Worm (Caenorhabditis elegans) whole organism, young adult: ENCODE measurements around the gene Y25C1A.6.

Experiments
- B0019.2 ChIP-seq: fragments of 200-800 bp; sonication (Bioruptor generic); conservative IDR thresholded peaks from 2 replicates; pipeline ENCODE4 v1.3.6; 2022; ENCODE audit warnings: missing genetic modification reagents, missing genetic modification characterization, missing compliant biosample characterization
- B0035.1 ChIP-seq: sonication (generic microtip); optimal IDR thresholded peaks from 2 replicates; lab custom pipeline; 2016; ENCODE audit warnings: missing genetic modification characterization, mild to moderate bottlenecking, missing compliant biosample characterization, missing genotype, missing genetic modification reagents
- D2030.7 ChIP-seq: fragments of 200-800 bp; sonication (Bioruptor generic); IDR thresholded peaks from 2 replicates; pipeline ENCODE4 v1.3.6; 2022; ENCODE audit warnings: missing genetic modification reagents, missing genetic modification characterization, missing compliant biosample characterization
- F22D6.2 ChIP-seq: sonication (generic microtip); optimal IDR thresholded peaks from 2 replicates; lab custom pipeline; 2016; ENCODE audit warnings: mild to moderate bottlenecking, missing genetic modification characterization, missing compliant biosample characterization
- F49E8.2 ChIP-seq: sonication (generic microtip); optimal IDR thresholded peaks from 3 replicates; lab custom pipeline; 2017; ENCODE audit warnings: missing genetic modification characterization, mild to moderate bottlenecking, missing compliant biosample characterization, antibody characterized with exemption, moderate library complexity; ENCODE audit not compliant: insufficient read depth
- F57A8.1 ChIP-seq: fragments of 200-800 bp; sonication (Bioruptor generic); optimal IDR thresholded peaks from 2 replicates; lab custom pipeline; 2018; ENCODE audit warnings: mild to moderate bottlenecking, missing genetic modification characterization, moderate library complexity, missing compliant biosample characterization
- K12H6.12 ChIP-seq: fragments of 200-800 bp; sonication (Bioruptor generic); optimal IDR thresholded peaks from 2 replicates; lab custom pipeline; 2018; ENCODE audit warnings: mild to moderate bottlenecking, missing genetic modification characterization, missing compliant biosample characterization
- T07F8.4 ChIP-seq: sonication (generic microtip); optimal IDR thresholded peaks from 2 replicates; lab custom pipeline; 2016; ENCODE audit warnings: mild to moderate bottlenecking, missing genetic modification characterization, moderate library complexity, missing compliant biosample characterization
- Y56A3A.18 ChIP-seq: fragments of 200-800 bp; sonication (Bioruptor generic); IDR thresholded peaks from 2 replicates; pipeline ENCODE4 v1.3.6; 2022; ENCODE audit warnings: missing genetic modification reagents, missing genetic modification characterization, missing compliant biosample characterization
- Y79H2A.3 ChIP-seq: fragments of 200-800 bp; sonication (Bioruptor generic); conservative IDR thresholded peaks from 2 replicates; pipeline ENCODE4 v1.3.6; 2022; ENCODE audit warnings: missing genetic modification reagents, missing genetic modification characterization, missing compliant biosample characterization
- Y95B8A.8 ChIP-seq: fragments of 200-800 bp; sonication (Bioruptor generic); IDR thresholded peaks from 2 replicates; pipeline ENCODE4 v1.3.6; 2022; ENCODE audit warnings: missing genetic modification reagents, missing genetic modification characterization, missing compliant biosample characterization
- ZK185.1 ChIP-seq: sonication (generic microtip); optimal IDR thresholded peaks from 2 replicates; lab custom pipeline; 2016; ENCODE audit warnings: mild to moderate bottlenecking, missing genetic modification characterization, missing compliant biosample characterization; ENCODE audit not compliant: poor library complexity, severe bottlenecking
- aptf-2 ChIP-seq: fragments of 200-800 bp; sonication (Bioruptor generic); conservative IDR thresholded peaks from 2 replicates; pipeline ENCODE4 v1.3.6; 2022; ENCODE audit warnings: missing genetic modification reagents, missing genetic modification characterization, missing compliant biosample characterization
- aptf-3 ChIP-seq: fragments of 200-800 bp; sonication (Bioruptor generic); IDR thresholded peaks from 2 replicates; pipeline ENCODE4 v1.3.6; 2022; ENCODE audit warnings: missing genetic modification characterization, missing compliant biosample characterization
- attf-3 ChIP-seq: fragments of 200-800 bp; sonication (Bioruptor generic); conservative IDR thresholded peaks from 2 replicates; pipeline ENCODE4 v1.3.6; 2022; ENCODE audit warnings: missing genetic modification reagents, missing genetic modification characterization, missing compliant biosample characterization
- ccch-3 ChIP-seq: fragments of 200-800 bp; sonication (Bioruptor generic); optimal IDR thresholded peaks from 2 replicates; lab custom pipeline; 2018; ENCODE audit warnings: mild to moderate bottlenecking, missing genetic modification characterization, missing compliant biosample characterization
- cebp-1 ChIP-seq, 2 experiments: fragments of 200-800 bp in 1 of 2; sonication (Bioruptor generic) in 1 of 2; sonication (generic microtip) in 1 of 2; IDR thresholded peaks in 1 of 2; optimal IDR thresholded peaks in 1 of 2; 2 replicates each; pipeline versions ENCODE4 v1.3.6 to Lab custom; 2017 to 2022; ENCODE audit warnings: missing compliant biosample characterization in 2 of 2, missing genetic modification characterization in 2 of 2, mild to moderate bottlenecking in 1 of 2, missing genetic modification reagents in 1 of 2, moderate library complexity in 1 of 2
- ceh-79 ChIP-seq: sonication (generic microtip); optimal IDR thresholded peaks from 2 replicates; lab custom pipeline; 2017; ENCODE audit warnings: mild to moderate bottlenecking, missing genetic modification characterization, missing compliant biosample characterization
- chd-7 ChIP-seq: sonication (generic microtip); optimal IDR thresholded peaks from 2 replicates; lab custom pipeline; 2016; ENCODE audit warnings: mild to moderate bottlenecking, missing genetic modification characterization, moderate library complexity, missing compliant biosample characterization
- dpff-1 ChIP-seq: sonication (generic microtip); optimal IDR thresholded peaks from 2 replicates; lab custom pipeline; 2017; ENCODE audit warnings: mild to moderate bottlenecking, missing genetic modification characterization, missing compliant biosample characterization
- egl-18 ChIP-seq: fragments of 200-800 bp; sonication (Bioruptor generic); IDR thresholded peaks from 2 replicates; pipeline ENCODE4 v1.3.6; 2022; ENCODE audit warnings: missing genetic modification reagents, missing genetic modification characterization, missing compliant biosample characterization
- him-1 ChIP-seq: sonication (generic microtip); optimal IDR thresholded peaks from 2 replicates; lab custom pipeline; 2016; ENCODE audit warnings: missing genotype, missing genetic modification reagents, missing genetic modification characterization, missing compliant biosample characterization
- hlh-12 ChIP-seq: sonication (generic microtip); optimal IDR thresholded peaks from 2 replicates; lab custom pipeline; 2016; ENCODE audit warnings: missing genetic modification characterization, missing compliant biosample characterization
- hlh-26 ChIP-seq: fragments of 200-800 bp; sonication (Bioruptor generic); conservative IDR thresholded peaks from 2 replicates; pipeline ENCODE4 v1.3.6; 2022; ENCODE audit warnings: missing genetic modification reagents, missing genetic modification characterization, missing compliant biosample characterization
- lin-35 ChIP-seq, 3 experiments: fragments of 150-350 bp in 2 of 3; sonication (generic microtip) in 1 of 3; optimal IDR thresholded peaks; 2 replicates each; lab custom pipeline; 2014 to 2018; ENCODE audit warnings: missing biosample characterization in 3 of 3, missing genetic modification characterization in 3 of 3, missing genetic modification reagents in 3 of 3
- lin-54 ChIP-seq: fragments of 200-800 bp; sonication (Bioruptor generic); optimal IDR thresholded peaks from 2 replicates; lab custom pipeline; 2018; ENCODE audit warnings: mild to moderate bottlenecking, missing genetic modification characterization, missing compliant biosample characterization
- lsy-27 ChIP-seq: sonication (generic microtip); optimal IDR thresholded peaks from 2 replicates; lab custom pipeline; 2017; ENCODE audit warnings: missing genetic modification characterization, mild to moderate bottlenecking, missing compliant biosample characterization, antibody characterized with exemption, missing genotype, borderline replicate concordance; ENCODE audit not compliant: insufficient read depth
- madf-10 ChIP-seq: sonication (generic microtip); optimal IDR thresholded peaks from 2 replicates; lab custom pipeline; 2016; ENCODE audit warnings: mild to moderate bottlenecking, missing genetic modification characterization, missing compliant biosample characterization
- madf-3 ChIP-seq: fragments of 200-800 bp; sonication (Bioruptor generic); IDR thresholded peaks from 2 replicates; pipeline ENCODE4 v1.3.6; 2022; ENCODE audit warnings: missing genetic modification reagents, missing genetic modification characterization, missing compliant biosample characterization
- madf-8 ChIP-seq: fragments of 200-800 bp; sonication (Bioruptor generic); conservative IDR thresholded peaks from 2 replicates; pipeline ENCODE4 v1.3.6; 2022; ENCODE audit warnings: missing genetic modification reagents, missing genetic modification characterization, missing compliant biosample characterization
- nfyb-1 ChIP-seq: fragments of 200-800 bp; sonication (Bioruptor generic); IDR thresholded peaks from 2 replicates; pipeline ENCODE4 v1.3.6; 2022; ENCODE audit warnings: missing genetic modification reagents, missing genetic modification characterization, missing compliant biosample characterization
- rcor-1 ChIP-seq: fragments of 200-800 bp; sonication (Bioruptor generic); IDR thresholded peaks from 2 replicates; pipeline ENCODE4 v1.3.6; 2022; ENCODE audit warnings: missing genetic modification reagents, missing genetic modification characterization, missing compliant biosample characterization
- rec-8 ChIP-seq, 2 experiments: sonication (generic microtip); optimal IDR thresholded peaks; 2 replicates each; lab custom pipeline; 2016; ENCODE audit warnings: mild to moderate bottlenecking in 2 of 2, missing genetic modification characterization in 2 of 2, missing genetic modification reagents in 2 of 2, missing genotype in 2 of 2, missing biosample characterization in 1 of 2, missing compliant biosample characterization in 1 of 2, moderate library complexity in 1 of 2
- sea-2 ChIP-seq: fragments of 200-800 bp; sonication (Bioruptor generic); IDR thresholded peaks from 2 replicates; pipeline ENCODE4 v1.3.6; 2022; ENCODE audit warnings: missing genetic modification characterization, missing compliant biosample characterization
- snpc-3.4 ChIP-seq: sonication (generic microtip); optimal IDR thresholded peaks from 2 replicates; lab custom pipeline; 2017; ENCODE audit warnings: missing genetic modification characterization, mild to moderate bottlenecking, missing compliant biosample characterization, antibody characterized with exemption, moderate library complexity, missing genotype, missing genetic modification reagents
- sptf-2 ChIP-seq: fragments of 200-800 bp; sonication (Bioruptor generic); optimal IDR thresholded peaks from 2 replicates; lab custom pipeline; 2018; ENCODE audit warnings: mild to moderate bottlenecking, missing genetic modification characterization, missing compliant biosample characterization
- zfh-2 ChIP-seq: fragments of 200-800 bp; sonication (Bioruptor generic); conservative IDR thresholded peaks from 2 replicates; pipeline ENCODE4 v1.3.6; 2022; ENCODE audit warnings: missing genetic modification reagents, missing genetic modification characterization, missing compliant biosample characterization
- zim-3 ChIP-seq: sonication (generic microtip); optimal IDR thresholded peaks from 2 replicates; lab custom pipeline; 2017; ENCODE audit warnings: mild to moderate bottlenecking, missing genetic modification characterization, moderate library complexity, missing compliant biosample characterization
- ztf-28 ChIP-seq: fragments of 200-800 bp; sonication (Bioruptor generic); IDR thresholded peaks from 2 replicates; pipeline ENCODE4 v1.3.6; 2022; ENCODE audit warnings: missing genetic modification reagents, missing genetic modification characterization, missing compliant biosample characterization
- ztf-6 ChIP-seq: fragments of 200-800 bp; sonication (Bioruptor generic); IDR thresholded peaks from 2 replicates; pipeline ENCODE4 v1.3.6; 2022; ENCODE audit warnings: missing genetic modification reagents, missing genetic modification characterization, missing compliant biosample characterization

Gene Y25C1A.6

DNA sequence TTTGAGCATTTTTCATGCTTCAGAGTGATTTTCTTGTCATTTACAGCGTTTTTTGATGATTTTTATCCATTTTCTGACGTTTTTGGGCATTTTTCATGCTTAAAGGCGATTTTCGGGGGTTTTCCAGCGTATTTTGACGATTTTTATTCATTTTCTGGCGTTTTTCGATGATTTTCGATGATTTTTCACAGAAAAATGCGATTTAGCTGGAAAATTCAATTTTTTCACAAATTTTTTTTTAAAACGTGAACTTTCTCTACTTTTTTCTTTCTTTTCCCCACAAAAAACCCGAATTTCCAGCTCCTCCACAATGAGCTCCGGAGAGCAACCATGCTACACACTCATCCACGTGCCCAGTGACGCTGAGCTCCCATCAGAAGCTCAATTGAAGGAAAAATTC, 17.6 kb downstream of the Y25C1A.6 start, which contains the start of gene copb-1:
copb-1 (plus strand) TSS at position 301 of the 400 bp plus-strand sequence.
- TF ChIP-seq B0019.2 (GFP tag; lab: Robert Waterston, UW) (no peak), Y79H2A.3 (no peak), cebp-1 (GFP tag; IDR thresholded peaks at IDR 0.05; lab: Robert Waterston, UW) (no peak), cebp-1 (tag; optimal IDR thresholded peaks at IDR 0.05; lab: Kevin White, UChicago) (no peak), F22D6.2 (tag; lab: Kevin White, UChicago) (no peak), nfyb-1 (GFP tag; lab: Robert Waterston, UW) (no peak), madf-3 (GFP tag; lab: Robert Waterston, UW) (no peak), chd-7 (no peak), sea-2 (GFP tag; lab: Robert Waterston, UW) (no peak), B0035.1 (tag; lab: Kevin White, UChicago) (no peak), lsy-27 (no peak), ztf-28 (GFP tag; lab: Robert Waterston, UW) (no peak), ztf-6 (no peak), Y95B8A.8 (GFP tag; lab: Robert Waterston, UW) (no peak), F57A8.1 (GFP tag; lab: Kevin White, UChicago) (no peak), D2030.7 (GFP tag; lab: Robert Waterston, UW) (no peak)

DNA sequence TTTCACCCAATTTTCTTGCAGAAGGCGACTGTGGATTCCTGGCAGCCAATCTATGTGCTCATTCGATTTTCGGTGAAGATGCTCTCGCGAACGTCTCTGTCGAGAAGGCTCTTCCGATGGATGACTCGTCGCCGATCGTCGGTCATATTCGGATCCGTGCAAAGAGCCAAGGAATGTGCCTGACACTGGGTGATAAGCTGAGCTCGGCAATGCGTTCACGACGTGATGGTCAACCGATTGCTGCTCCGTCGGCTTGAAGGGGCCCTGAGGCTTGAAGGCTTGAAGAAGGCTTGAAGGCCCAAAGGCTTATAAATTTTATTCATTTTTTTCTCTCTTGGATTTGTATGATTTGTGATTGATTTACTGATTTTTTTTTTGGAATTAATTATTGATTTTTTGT, 26.3 kb downstream of the Y25C1A.6 start:
- TF ChIP-seq zfh-2 (GFP tag; lab: Robert Waterston, UW) (peak; percentile 67), F57A8.1 (GFP tag; lab: Kevin White, UChicago) (no peak), attf-3 (GFP tag; lab: Robert Waterston, UW) (no peak), K12H6.12 (tag; lab: Kevin White, UChicago) (no peak), lin-54 (GFP tag; lab: Kevin White, UChicago) (no peak)

DNA sequence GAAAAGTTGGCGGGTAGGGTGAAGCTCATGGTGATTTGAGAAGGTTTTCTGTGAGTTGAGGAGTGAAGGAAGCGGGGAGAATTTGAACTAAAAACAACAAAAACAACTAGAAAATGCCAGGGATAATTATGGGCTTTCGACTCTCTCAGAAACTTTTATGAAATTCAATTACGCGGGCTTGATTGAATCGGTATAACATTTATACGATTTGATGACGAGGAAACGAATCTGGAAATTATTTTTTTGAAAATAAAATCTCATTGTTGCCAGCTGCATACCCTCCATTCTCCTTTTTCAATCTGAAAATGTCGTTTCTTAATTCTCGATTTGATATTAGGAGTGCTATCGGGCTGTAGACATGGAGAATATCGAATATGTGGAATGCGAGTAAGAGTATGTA, 30.4 kb downstream of the Y25C1A.6 start, which contains the start of gene srg-21:
srg-21 (minus strand) TSS at position 101 of the 400 bp plus-strand sequence.
- TF ChIP-seq egl-18 (GFP tag; lab: Robert Waterston, UW) = no peak
- TF ChIP-seq aptf-3 (GFP tag; lab: Robert Waterston, UW) = no peak
- TF ChIP-seq rec-8 (tag; optimal IDR thresholded peaks at IDR 0.05; lab: Kevin White, UChicago) = no peak
- no peak for TF ChIP-seq ZK185.1 (tag; lab: Kevin White, UChicago)
- no peak for TF ChIP-seq lin-35 (GFP tag; optimal IDR thresholded peaks at IDR 0.05; lab: Kevin White, UChicago)
- TF ChIP-seq aptf-2 (GFP tag; lab: Robert Waterston, UW) = no peak
- no peak for TF ChIP-seq chd-7
- TF ChIP-seq him-1 (tag; lab: Kevin White, UChicago) = no peak
- no peak for TF ChIP-seq Y56A3A.18 (GFP tag; lab: Robert Waterston, UW)
- TF ChIP-seq hlh-12 (tag; lab: Kevin White, UChicago) = no peak
- no peak for TF ChIP-seq sptf-2 (GFP tag; lab: Kevin White, UChicago)
- no peak for TF ChIP-seq rcor-1

DNA sequence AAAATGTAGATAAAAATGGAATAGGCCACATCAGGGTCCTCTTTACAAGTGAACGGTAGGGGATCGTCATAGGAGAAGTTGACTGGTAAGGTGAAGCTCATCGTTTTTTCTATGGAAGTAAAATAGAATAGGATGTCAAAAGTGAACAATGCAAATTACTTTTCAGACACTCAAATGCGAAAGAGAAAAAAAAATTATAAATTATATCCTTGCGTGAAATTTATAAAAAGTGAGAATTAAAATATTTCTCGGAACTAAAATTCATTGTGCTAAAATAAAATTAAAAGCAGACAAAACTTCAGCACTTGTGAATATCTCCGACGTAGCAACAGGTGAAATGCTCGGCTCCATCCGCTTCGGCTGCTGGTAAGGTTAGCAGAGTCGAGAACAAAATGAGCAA, 32.5 kb downstream of the Y25C1A.6 start, which contains the start of gene srg-22:
srg-22 (minus strand) TSS at position 101 of the 400 bp plus-strand sequence.
- TF ChIP-seq madf-10 (tag; lab: Kevin White, UChicago) (no peak), snpc-3.4 (tag; lab: Kevin White, UChicago) (no peak), madf-8 (GFP tag; lab: Robert Waterston, UW) (no peak), ceh-79 (tag; lab: Kevin White, UChicago) (no peak), zim-3 (tag; lab: Kevin White, UChicago) (no peak), hlh-26 (GFP tag; lab: Robert Waterston, UW) (no peak), F49E8.2 (tag; lab: Kevin White, UChicago) (no peak), ccch-3 (GFP tag; lab: Kevin White, UChicago) (no peak), T07F8.4 (tag; lab: Kevin White, UChicago) (no peak), dpff-1 (tag; lab: Kevin White, UChicago) (no peak)
